Worm (Caenorhabditis elegans) whole organism, young adult: ENCODE results near the gene C04B4.1.
A peak's percentile ranks its signal among the peaks of the same experiment; 100 is the strongest.
"Not testable (repeated sequence)": the region's sequence is repeated elsewhere in the genome, so short reads cannot be mapped to it uniquely, and the experiment has no call there.

Experiments used
- B0261.1 ChIP-seq: sonication (generic microtip); optimal IDR thresholded peaks from 2 replicates; lab custom pipeline; 2016; ENCODE audit warnings: mild to moderate bottlenecking, missing genetic modification characterization, moderate library complexity, missing compliant biosample characterization
- C06A6.2 ChIP-seq: fragments of 200-800 bp; sonication (Bioruptor generic); conservative IDR thresholded peaks from 2 replicates; pipeline ENCODE4 v1.3.6; 2022; ENCODE audit warnings: missing genetic modification characterization, missing compliant biosample characterization
- F10E7.11 ChIP-seq: sonication (generic microtip); optimal IDR thresholded peaks from 2 replicates; lab custom pipeline; 2017; ENCODE audit warnings: mild to moderate bottlenecking, missing genetic modification characterization, moderate library complexity, missing compliant biosample characterization
- F49E8.2 ChIP-seq: sonication (generic microtip); optimal IDR thresholded peaks from 3 replicates; lab custom pipeline; 2017; ENCODE audit warnings: missing genetic modification characterization, mild to moderate bottlenecking, missing compliant biosample characterization, antibody characterized with exemption, moderate library complexity; ENCODE audit not compliant: insufficient read depth
- F57A8.1 ChIP-seq: fragments of 200-800 bp; sonication (Bioruptor generic); optimal IDR thresholded peaks from 2 replicates; lab custom pipeline; 2018; ENCODE audit warnings: mild to moderate bottlenecking, missing genetic modification characterization, moderate library complexity, missing compliant biosample characterization
- K11D2.4 ChIP-seq: fragments of 200-800 bp; sonication (Bioruptor generic); IDR thresholded peaks from 2 replicates; pipeline ENCODE4 v1.3.6; 2022; ENCODE audit warnings: missing genetic modification reagents, missing genetic modification characterization, missing compliant biosample characterization
- Y67H2A.10 ChIP-seq: fragments of 200-800 bp; sonication (Bioruptor generic); conservative IDR thresholded peaks from 2 replicates; pipeline ENCODE4 v1.3.6; 2022; ENCODE audit warnings: missing genetic modification reagents, missing genetic modification characterization, missing compliant biosample characterization
- aptf-2 ChIP-seq: fragments of 200-800 bp; sonication (Bioruptor generic); conservative IDR thresholded peaks from 2 replicates; pipeline ENCODE4 v1.3.6; 2022; ENCODE audit warnings: missing genetic modification reagents, missing genetic modification characterization, missing compliant biosample characterization
- atf-7 ChIP-seq: sonication (generic microtip); optimal IDR thresholded peaks from 2 replicates; lab custom pipeline; 2017; ENCODE audit warnings: mild to moderate bottlenecking, missing genetic modification characterization, missing compliant biosample characterization
- athp-1 ChIP-seq: sonication (generic microtip); optimal IDR thresholded peaks from 2 replicates; lab custom pipeline; 2017; ENCODE audit warnings: mild to moderate bottlenecking, missing genetic modification characterization, missing compliant biosample characterization
- ceh-40 ChIP-seq: fragments of 200-800 bp; sonication (Bioruptor generic); IDR thresholded peaks from 2 replicates; pipeline ENCODE4 v1.3.6; 2022; ENCODE audit warnings: missing genetic modification characterization, missing compliant biosample characterization
- efl-1 ChIP-seq: fragments of 150-350 bp; optimal IDR thresholded peaks from 2 replicates; lab custom pipeline; 2014; ENCODE audit warnings: missing biosample characterization, missing genetic modification reagents, missing genetic modification characterization
- fkh-3 ChIP-seq: sonication (generic microtip); optimal IDR thresholded peaks from 2 replicates; lab custom pipeline; 2016; ENCODE audit warnings: mild to moderate bottlenecking, missing genetic modification characterization, missing compliant biosample characterization
- hlh-26 ChIP-seq: fragments of 200-800 bp; sonication (Bioruptor generic); conservative IDR thresholded peaks from 2 replicates; pipeline ENCODE4 v1.3.6; 2022; ENCODE audit warnings: missing genetic modification reagents, missing genetic modification characterization, missing compliant biosample characterization
- hmg-1.2 ChIP-seq: fragments of 200-800 bp; sonication (Bioruptor generic); IDR thresholded peaks from 2 replicates; pipeline ENCODE4 v1.3.6; 2022; ENCODE audit warnings: missing genetic modification reagents, missing genetic modification characterization, missing compliant biosample characterization
- hrde-1 ChIP-seq: sonication (generic microtip); optimal IDR thresholded peaks from 2 replicates; lab custom pipeline; 2016; ENCODE audit warnings: missing genetic modification characterization, mild to moderate bottlenecking, missing compliant biosample characterization, moderate library complexity, missing genotype, missing genetic modification reagents, borderline replicate concordance
- lag-1 ChIP-seq: fragments of 200-800 bp; sonication (Bioruptor generic); IDR thresholded peaks from 2 replicates; pipeline ENCODE4 v1.3.6; 2022; ENCODE audit warnings: missing genetic modification reagents, missing genetic modification characterization, missing compliant biosample characterization
- let-607 ChIP-seq, 2 experiments: fragments of 200-800 bp in 1 of 2; sonication (Bioruptor generic) in 1 of 2; sonication (generic microtip) in 1 of 2; optimal IDR thresholded peaks; 2 replicates each; lab custom pipeline; 2016 to 2018; ENCODE audit warnings: mild to moderate bottlenecking in 2 of 2, missing compliant biosample characterization in 2 of 2, missing genetic modification characterization in 2 of 2, moderate library complexity in 2 of 2, missing genotype in 1 of 2
- lin-40 ChIP-seq: sonication (generic microtip); optimal IDR thresholded peaks from 2 replicates; lab custom pipeline; 2016; ENCODE audit warnings: missing genetic modification characterization, mild to moderate bottlenecking, missing compliant biosample characterization, missing genotype, missing genetic modification reagents
- lir-1 ChIP-seq: fragments of 200-800 bp; sonication (Bioruptor generic); conservative IDR thresholded peaks from 2 replicates; pipeline ENCODE4 v1.3.6; 2022; ENCODE audit warnings: missing genetic modification reagents, missing genetic modification characterization, missing compliant biosample characterization
- madf-10 ChIP-seq: sonication (generic microtip); optimal IDR thresholded peaks from 2 replicates; lab custom pipeline; 2016; ENCODE audit warnings: mild to moderate bottlenecking, missing genetic modification characterization, missing compliant biosample characterization
- madf-6 ChIP-seq: fragments of 200-800 bp; sonication (Bioruptor generic); IDR thresholded peaks from 2 replicates; pipeline ENCODE4 v1.3.6; 2022; ENCODE audit warnings: missing genetic modification reagents, missing genetic modification characterization, missing compliant biosample characterization
- madf-8 ChIP-seq: fragments of 200-800 bp; sonication (Bioruptor generic); conservative IDR thresholded peaks from 2 replicates; pipeline ENCODE4 v1.3.6; 2022; ENCODE audit warnings: missing genetic modification reagents, missing genetic modification characterization, missing compliant biosample characterization
- mxl-1 ChIP-seq: sonication (generic microtip); optimal IDR thresholded peaks from 2 replicates; lab custom pipeline; 2016; ENCODE audit warnings: missing genetic modification characterization, missing compliant biosample characterization
- nhr-179 ChIP-seq: sonication (generic microtip); optimal IDR thresholded peaks from 2 replicates; lab custom pipeline; 2016; ENCODE audit warnings: mild to moderate bottlenecking, missing genetic modification characterization, missing compliant biosample characterization
- pbrm-1 ChIP-seq: fragments of 200-800 bp; sonication (Bioruptor generic); IDR thresholded peaks from 2 replicates; pipeline ENCODE4 v1.3.6; 2022; ENCODE audit warnings: missing genetic modification reagents, missing genetic modification characterization, missing compliant biosample characterization
- rcor-1 ChIP-seq: fragments of 200-800 bp; sonication (Bioruptor generic); IDR thresholded peaks from 2 replicates; pipeline ENCODE4 v1.3.6; 2022; ENCODE audit warnings: missing genetic modification reagents, missing genetic modification characterization, missing compliant biosample characterization
- rpc-1 ChIP-seq, 2 experiments: fragments of 150-350 bp in 1 of 2; sonication (generic microtip) in 1 of 2; optimal IDR thresholded peaks; 2 replicates each; lab custom pipeline; 2014 to 2018; ENCODE audit warnings: missing biosample characterization in 1 of 2, missing genetic modification characterization in 1 of 2, missing genetic modification reagents in 1 of 2, missing genotype in 1 of 2
- snpc-1.1 ChIP-seq: sonication (generic microtip); optimal IDR thresholded peaks from 2 replicates; lab custom pipeline; 2017; ENCODE audit warnings: missing genetic modification characterization, mild to moderate bottlenecking, missing compliant biosample characterization, antibody characterized with exemption, moderate library complexity, missing genotype, missing genetic modification reagents; ENCODE audit not compliant: insufficient read depth
- snpc-3.4 ChIP-seq: sonication (generic microtip); optimal IDR thresholded peaks from 2 replicates; lab custom pipeline; 2017; ENCODE audit warnings: missing genetic modification characterization, mild to moderate bottlenecking, missing compliant biosample characterization, antibody characterized with exemption, moderate library complexity, missing genotype, missing genetic modification reagents
- tbp1 ChIP-seq: fragments of 200-800 bp; sonication (Bioruptor generic); optimal IDR thresholded peaks from 2 replicates; lab custom pipeline; 2018; ENCODE audit warnings: mild to moderate bottlenecking, missing genetic modification characterization, missing compliant biosample characterization
- zim-3 ChIP-seq: sonication (generic microtip); optimal IDR thresholded peaks from 2 replicates; lab custom pipeline; 2017; ENCODE audit warnings: mild to moderate bottlenecking, missing genetic modification characterization, moderate library complexity, missing compliant biosample characterization

C04B4.1 gene

DNA sequence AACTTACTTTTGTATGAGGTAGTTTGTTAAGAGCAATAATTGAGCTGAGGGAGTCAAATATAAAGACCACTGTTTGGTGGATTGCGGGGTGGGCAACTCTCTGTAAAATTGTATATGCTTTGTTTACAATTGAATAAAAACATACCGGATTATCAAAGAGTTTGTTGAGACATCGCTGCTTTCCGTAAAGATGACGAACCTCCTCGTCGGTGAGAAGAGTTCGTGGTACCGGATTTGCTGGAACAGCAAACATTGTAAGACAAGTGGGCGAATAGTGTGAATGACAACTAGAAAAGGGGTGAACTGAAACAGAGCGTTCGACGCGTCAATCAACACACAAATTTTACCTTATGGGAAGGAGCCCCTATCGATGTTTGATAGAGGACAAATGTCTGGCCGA is 15.8 kb downstream of the C04B4.1 start, which contains the start of gene W06D11.2 (continued):
- no peak for TF ChIP-seq snpc-3.4 (tag; lab: Kevin White, UChicago)
- no peak for TF ChIP-seq nhr-179 (tag; lab: Kevin White, UChicago)
- TF ChIP-seq C06A6.2 (GFP tag; lab: Robert Waterston, UW): no peak

DNA sequence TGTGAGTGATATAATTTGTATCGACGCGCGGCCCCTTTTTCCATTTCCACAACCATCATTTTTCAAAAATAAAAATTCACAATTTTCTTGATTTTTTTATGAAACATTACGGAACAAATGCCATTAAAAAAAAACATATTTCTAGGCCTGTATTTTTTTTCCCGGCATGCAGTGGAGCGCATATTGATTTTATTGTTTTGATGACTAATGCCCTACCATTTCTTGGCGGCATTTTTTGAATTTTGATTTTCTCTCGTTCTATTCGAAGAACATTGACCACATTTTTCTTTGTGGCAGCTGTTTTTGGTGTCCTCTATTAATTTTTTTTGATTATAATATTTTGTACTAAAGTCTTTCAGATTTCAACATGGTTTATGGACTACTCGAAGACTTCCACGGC is 17.7 kb downstream of the C04B4.1 start, which contains the start of gene W06D11.3:
TSS of gene W06D11.3 (plus strand) at position 360 of the 400 bp plus-strand sequence.
- TF ChIP-seq madf-6 (GFP tag; lab: Robert Waterston, UW): peak; percentile 69
- peak; percentile 26; the same call in 1 of the 2 replicates for TF ChIP-seq hmg-1.2 (GFP tag; lab: Robert Waterston, UW)
- no peak for TF ChIP-seq tbp1
- TF ChIP-seq F10E7.11: no peak
- no peak for TF ChIP-seq lin-40
- TF ChIP-seq madf-8 (GFP tag; lab: Robert Waterston, UW): peak; percentile 78
- no peak for TF ChIP-seq zim-3 (tag; lab: Kevin White, UChicago)
- TF ChIP-seq rcor-1: no peak
- no peak for TF ChIP-seq let-607 (tag; optimal IDR thresholded peaks at IDR 0.05; lab: Kevin White, UChicago)
- peak; percentile 73 for TF ChIP-seq efl-1 (GFP tag; lab: Kevin White, UChicago)
- TF ChIP-seq ceh-40 (GFP tag; lab: Robert Waterston, UW): no peak
- TF ChIP-seq atf-7 (tag; lab: Kevin White, UChicago): no peak
- no peak for TF ChIP-seq pbrm-1 (GFP tag; lab: Robert Waterston, UW)
- TF ChIP-seq athp-1 (tag; lab: Kevin White, UChicago): no peak
- no peak for TF ChIP-seq lir-1 (GFP tag; lab: Robert Waterston, UW)
- no peak for TF ChIP-seq F57A8.1 (GFP tag; lab: Kevin White, UChicago)
- no peak for TF ChIP-seq madf-10 (tag; lab: Kevin White, UChicago)

DNA sequence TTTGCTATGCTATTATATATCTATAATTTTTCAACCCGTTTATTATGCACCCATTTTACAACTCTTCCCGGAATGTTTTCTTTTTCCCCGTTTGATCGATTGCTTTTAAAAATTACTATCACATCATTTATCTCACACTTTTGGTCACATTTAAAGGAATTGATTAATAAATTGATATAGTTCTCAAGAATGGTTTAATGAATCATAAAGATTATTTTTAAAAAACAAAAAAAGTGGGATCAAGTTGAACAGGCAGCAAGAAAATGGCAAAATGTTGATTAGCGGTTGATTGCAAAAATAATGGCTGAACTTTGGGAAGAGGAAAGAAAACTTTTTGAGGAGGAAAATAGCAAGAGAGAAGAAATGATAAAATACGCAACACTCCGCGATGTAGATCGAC is 19.3 kb downstream of the C04B4.1 start, which contains the start of gene W06D11.5:
TSS of gene W06D11.5 (plus strand) at position 301 of the 400 bp plus-strand sequence.
- TF ChIP-seq mxl-1 (tag; lab: Kevin White, UChicago): no peak
- TF ChIP-seq aptf-2: no peak
- TF ChIP-seq Y67H2A.10: no peak

DNA sequence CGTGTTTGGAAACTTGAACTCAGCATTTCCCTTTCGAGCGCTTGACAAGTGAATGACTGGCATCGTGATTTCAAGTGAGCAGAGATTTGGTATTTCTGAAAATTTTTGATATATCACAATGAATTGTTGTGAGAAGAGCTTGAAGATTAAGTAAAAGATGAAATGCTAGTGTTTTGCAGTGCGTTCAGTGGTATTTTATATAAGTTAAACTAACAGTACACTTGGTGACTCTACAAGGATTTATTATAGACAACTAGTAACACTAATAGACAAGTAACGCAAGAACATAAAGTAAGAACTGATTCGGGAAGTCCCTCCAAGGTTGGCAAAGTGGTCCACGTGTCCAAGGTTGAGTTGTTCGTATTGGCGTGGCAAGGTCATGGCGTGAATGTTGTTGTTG is 22.2 kb downstream of the C04B4.1 start, which contains the start of gene dot-1.3:
TSS of gene dot-1.3 (minus strand) at position 101 of the 400 bp plus-strand sequence.
- not testable (repeated sequence) for TF ChIP-seq hrde-1, B0261.1, fkh-3 (tag; lab: Kevin White, UChicago)

DNA sequence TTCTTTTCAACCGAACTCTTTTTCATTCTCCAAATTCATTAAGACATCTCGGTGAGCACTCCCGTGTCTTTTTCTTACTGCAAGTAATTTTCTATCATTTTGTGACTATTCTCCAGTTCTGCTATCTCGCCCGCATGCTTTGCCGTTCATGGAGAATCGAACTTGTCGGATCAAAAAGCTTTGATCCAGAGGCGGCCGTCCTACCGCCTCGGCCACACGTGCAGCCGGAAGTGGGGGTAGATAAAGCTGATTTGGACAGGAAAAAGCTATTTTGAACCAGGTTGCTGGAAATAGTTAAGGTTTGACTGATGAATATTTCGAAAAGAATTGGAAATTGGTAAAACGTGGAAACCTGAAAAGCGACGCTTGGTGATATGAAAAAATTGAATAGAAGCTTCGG is 23.7 kb downstream of the C04B4.1 start:
- TF ChIP-seq efl-1 (GFP tag; lab: Kevin White, UChicago): no peak
- peak; percentile 24 for TF ChIP-seq B0261.1 (tag; lab: Kevin White, UChicago)
- peak; percentile 72; the same call in 1 of the 2 replicates for TF ChIP-seq lag-1
- TF ChIP-seq hlh-26 (GFP tag; lab: Robert Waterston, UW): no peak
- peak; percentile 34 for TF ChIP-seq rpc-1 (optimal IDR thresholded peaks at IDR 0.05; lab: Kevin White, UChicago)
- peak; percentile 68 for TF ChIP-seq rpc-1 (tag; optimal IDR thresholded peaks at IDR 0.05; lab: Kevin White, UChicago)
- TF ChIP-seq snpc-1.1 (tag; lab: Kevin White, UChicago): no peak
- peak; percentile 76 for TF ChIP-seq tbp1
- no peak for TF ChIP-seq F49E8.2
- TF ChIP-seq athp-1 (tag; lab: Kevin White, UChicago): no peak
- 0 out of 2 replicates have a peak, but pooled peaks have one; percentile 64 for TF ChIP-seq K11D2.4 (GFP tag; lab: Robert Waterston, UW)
